Fruit fly (Drosophila melanogaster): ENCODE data around the gene CG16863.

The CG16863 gene

DNA sequence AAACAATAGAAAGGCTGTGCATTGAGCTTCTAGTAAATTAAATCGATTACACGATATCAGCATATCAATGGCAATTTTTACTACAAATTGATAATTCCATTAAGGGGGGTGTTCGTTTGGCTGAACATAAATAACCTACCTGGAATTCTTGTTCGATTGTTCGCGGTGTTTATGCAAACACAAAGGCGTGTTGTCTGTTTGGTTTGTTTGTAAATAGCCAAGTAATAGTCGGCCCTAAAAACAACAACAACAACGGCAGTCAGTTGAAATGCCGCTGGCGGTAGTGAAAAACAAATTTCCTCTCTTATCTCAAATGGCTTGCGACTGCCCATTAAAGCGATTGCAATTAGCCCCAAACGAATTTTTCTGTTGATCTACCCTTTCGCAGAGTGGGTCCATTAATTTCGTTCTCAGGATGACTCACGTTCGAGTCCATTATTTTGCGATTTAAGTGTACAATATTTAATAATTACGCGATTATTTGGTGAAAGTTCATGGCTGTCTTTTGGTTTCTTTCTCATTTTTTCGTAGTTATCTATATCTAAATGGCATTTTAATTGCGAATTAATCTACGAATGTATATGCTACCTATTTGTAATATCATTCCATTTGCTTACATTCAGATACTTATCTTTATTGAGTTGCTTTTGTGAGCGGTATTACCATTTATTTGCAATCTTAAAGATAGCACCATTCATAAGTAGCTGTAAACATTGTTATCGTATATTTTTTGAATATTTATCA lies 48.1 kb downstream of the CG16863 start (continued):
- no peak for TF ChIP-seq Doc3 (GFP tag; IDR thresholded peaks at IDR 0.05; ENCODE audit: partially characterized antibody)
- no peak for TF ChIP-seq crp (GFP tag; optimal IDR thresholded peaks at IDR 0.05)
- no peak for TF ChIP-seq al (GFP tag; IDR thresholded peaks at IDR 0.05)
- TF ChIP-seq gce (GFP tag; IDR thresholded peaks at IDR 0.05) = 0 out of 3 replicates have a peak, but pooled peaks have one; percentile 15
- TF ChIP-seq CG12219 (GFP tag; optimal IDR thresholded peaks at IDR 0.05) = peak; percentile 12
- TF ChIP-seq HHEX (GFP tag; optimal IDR thresholded peaks at IDR 0.05) = peak; percentile 56
- no peak for TF ChIP-seq unc-4 (GFP tag; IDR thresholded peaks at IDR 0.05; ENCODE audit: partially characterized antibody)
- peak; percentile 33 for TF ChIP-seq HLHmδ (GFP tag; optimal IDR thresholded peaks at IDR 0.05)
- no peak for TF ChIP-seq hkb (optimal IDR thresholded peaks at IDR 0.05)
- peak; percentile 34; the same call in 1 of the 2 replicates for TF ChIP-seq hkb (GFP tag; IDR thresholded peaks at IDR 0.05)
- no peak for TF ChIP-seq CG5953 (GFP tag; IDR thresholded peaks at IDR 0.05)
- peak; percentile 2 for TF ChIP-seq Xbp1 (GFP tag; optimal IDR thresholded peaks at IDR 0.05)
- TF ChIP-seq CG32772 (GFP tag; IDR thresholded peaks at IDR 0.05) = no peak
- no peak for TF ChIP-seq hb (GFP tag; IDR thresholded peaks at IDR 0.05; ENCODE audit: partially characterized antibody)
- peak; percentile 10 to 28 for TF ChIP-seq chif (GFP tag; optimal IDR thresholded peaks at IDR 0.05)
- TF ChIP-seq aop (GFP tag; IDR thresholded peaks at IDR 0.05) = no peak
- TF ChIP-seq CG12942 (GFP tag; optimal IDR thresholded peaks at IDR 0.05) = peak; percentile 33
- TF ChIP-seq Xrp1 (GFP tag; IDR thresholded peaks at IDR 0.05) = no peak
- no peak for TF ChIP-seq CG3163 (GFP tag; optimal IDR thresholded peaks at IDR 0.05)
- TF ChIP-seq mld (GFP tag; IDR thresholded peaks at IDR 0.05; ENCODE audit: partially characterized antibody) = no peak
- TF ChIP-seq dan (GFP tag; IDR thresholded peaks at IDR 0.05) = no peak
- peak; percentile 27 for TF ChIP-seq Dek (tag; optimal IDR thresholded peaks at IDR 0.05)
- TF ChIP-seq CG17612 (GFP tag; IDR thresholded peaks at IDR 0.05) = no peak
- peak; percentile 17 for TF ChIP-seq scrt (GFP tag; optimal IDR thresholded peaks at IDR 0.05)
- TF ChIP-seq CG6254 (GFP tag; optimal IDR thresholded peaks at IDR 0.05) = no peak
- peak; percentile 46 for TF ChIP-seq CG15696 (tag; optimal IDR thresholded peaks at IDR 0.05)
- TF ChIP-seq CG34224 (GFP tag; IDR thresholded peaks at IDR 0.05; ENCODE audit: partially characterized antibody) = no peak
- peak; percentile 10 for TF ChIP-seq Camta (GFP tag; optimal IDR thresholded peaks at IDR 0.05)
- no peak for TF ChIP-seq ttk (GFP tag; IDR thresholded peaks at IDR 0.05)
- no peak for TF ChIP-seq lmd (GFP tag; IDR thresholded peaks at IDR 0.05)
- TF ChIP-seq CG18476 (GFP tag; optimal IDR thresholded peaks at IDR 0.05) = peak; percentile 16
- no peak for TF ChIP-seq CTCF (GFP tag; optimal IDR thresholded peaks at IDR 0.05)
- TF ChIP-seq onecut (GFP tag; IDR thresholded peaks at IDR 0.05) = no peak
- peak; percentile 5 for TF ChIP-seq MTF-1 (GFP tag; optimal IDR thresholded peaks at IDR 0.05; ENCODE audit: borderline replicate concordance)
- no peak for TF ChIP-seq CkIIα-i1 (GFP tag; IDR thresholded peaks at IDR 0.05)
- TF ChIP-seq Six4 (GFP tag; optimal IDR thresholded peaks at IDR 0.05) = no peak
- TF ChIP-seq CG1024 (GFP tag; IDR thresholded peaks at IDR 0.05) = no peak
- no peak for TF ChIP-seq H15 (GFP tag; IDR thresholded peaks at IDR 0.05)
- TF ChIP-seq Ets97D (GFP tag; optimal IDR thresholded peaks at IDR 0.05) = no peak
- TF ChIP-seq Fer3 (tag; optimal IDR thresholded peaks at IDR 0.05) = peak; percentile 8
- TF ChIP-seq Bdp1 (GFP tag; optimal IDR thresholded peaks at IDR 0.05) = peak; percentile 36
- no peak for TF ChIP-seq sc (optimal IDR thresholded peaks at IDR 0.05)
- TF ChIP-seq sc (GFP tag; optimal IDR thresholded peaks at IDR 0.05) = peak; percentile 16
- no peak for TF ChIP-seq Dfd (GFP tag; optimal IDR thresholded peaks at IDR 0.05)
- TF ChIP-seq Adf1 (GFP tag; IDR thresholded peaks at IDR 0.05) = no peak
- no peak for TF ChIP-seq tna (GFP tag; IDR thresholded peaks at IDR 0.05; ENCODE audit: partially characterized antibody)
- TF ChIP-seq CG9817 (tag; optimal IDR thresholded peaks at IDR 0.05) = peak; percentile 18
- no peak for TF ChIP-seq Ada2b (GFP tag; IDR thresholded peaks at IDR 0.05)
- peak; percentile 18 for TF ChIP-seq Hmr (GFP tag; optimal IDR thresholded peaks at IDR 0.05)
- TF ChIP-seq cato (GFP tag; optimal IDR thresholded peaks at IDR 0.05; ENCODE audit: borderline replicate concordance) = no peak

Data from whole organism, embryonic.